Fruit fly (Drosophila melanogaster) whole organism, embryonic: ENCODE measurements around the gene mmd.
A peak's percentile ranks its signal among the peaks of the same experiment; 100 is the strongest.

Experiments
- CG10431 ChIP-seq: fragments of 200-800 bp; sonication (Bioruptor generic); optimal IDR thresholded peaks from 3 replicates; lab custom pipeline; 2018; ENCODE audit warnings: missing biosample characterization, mild to moderate bottlenecking, missing genetic modification characterization
- CG11247 ChIP-seq: fragments of 200-800 bp; sonication (Bioruptor generic); IDR thresholded peaks from 2 replicates; pipeline ENCODE4 v1.3.6; 2022; ENCODE audit warnings: missing biosample characterization, missing genetic modification characterization
- CG11560 ChIP-seq: fragments of 200-800 bp; sonication (Bioruptor generic); IDR thresholded peaks from 3 replicates; pipeline ENCODE4 v1.3.6; 2022; ENCODE audit warnings: missing biosample characterization, missing genetic modification characterization
- CG17328 ChIP-seq: fragments of 200-800 bp; sonication (Bioruptor generic); IDR thresholded peaks from 2 replicates; pipeline ENCODE4 v1.3.6; 2022; ENCODE audit warnings: missing biosample characterization, missing genetic modification characterization
- CG17829 ChIP-seq: fragments of 200-800 bp; optimal IDR thresholded peaks from 2 replicates; lab custom pipeline; 2019; ENCODE audit warnings: missing biosample characterization, mild to moderate bottlenecking, missing genetic modification characterization, moderate library complexity
- CG18599 ChIP-seq: fragments of 200-800 bp; sonication (Bioruptor generic); optimal IDR thresholded peaks from 3 replicates; lab custom pipeline; 2017; ENCODE audit warnings: missing biosample characterization, missing genetic modification characterization, mild to moderate bottlenecking, moderate library complexity, missing genetic modification reagents
- CG5245 ChIP-seq: fragments of 200-800 bp; sonication (Bioruptor generic); optimal IDR thresholded peaks from 3 replicates; lab custom pipeline; 2016; ENCODE audit warnings: missing biosample characterization, missing genetic modification characterization
- CG8478 ChIP-seq: fragments of >200 bp; optimal IDR thresholded peaks from 2 replicates; lab custom pipeline; 2018
- Chrac-16 ChIP-seq: fragments of 200-800 bp; sonication (Bioruptor generic); optimal IDR thresholded peaks from 3 replicates; lab custom pipeline; 2016; ENCODE audit warnings: missing biosample characterization, missing genetic modification characterization
- D19B ChIP-seq: fragments of 200-800 bp; sonication (Bioruptor generic); optimal IDR thresholded peaks from 2 replicates; lab custom pipeline; 2017; ENCODE audit warnings: missing biosample characterization, mild to moderate bottlenecking, missing genetic modification characterization
- Doc3 ChIP-seq: fragments of 200-800 bp; sonication (Bioruptor generic); IDR thresholded peaks from 3 replicates; pipeline ENCODE4 v1.3.6; 2022; ENCODE audit warnings: missing biosample characterization, missing genetic modification characterization; ENCODE audit not compliant: partially characterized antibody
- Dref ChIP-seq: fragments of 200-800 bp; sonication (Bioruptor generic); IDR thresholded peaks from 2 replicates; pipeline ENCODE4 v1.3.6; 2022; ENCODE audit warnings: missing biosample characterization, missing genetic modification characterization
- HLH54F ChIP-seq: fragments of 200-800 bp; sonication (Bioruptor generic); optimal IDR thresholded peaks from 3 replicates; lab custom pipeline; 2016; ENCODE audit warnings: missing biosample characterization, missing genetic modification characterization
- Hr51 ChIP-seq, 2 experiments: fragments of 200-800 bp; sonication (Bioruptor generic); optimal IDR thresholded peaks; 2 replicates in 1 of 2; 3 replicates in 1 of 2; lab custom pipeline; 2016 to 2018; ENCODE audit warnings: missing biosample characterization in 2 of 2, missing genetic modification characterization in 2 of 2, mild to moderate bottlenecking in 1 of 2, moderate library complexity in 1 of 2
- Hr78 ChIP-seq, 2 experiments: fragments of 200-800 bp in 1 of 2; fragments of >200 bp in 1 of 2; sonication (Bioruptor generic) in 1 of 2; optimal IDR thresholded peaks; 2 replicates each; lab custom pipeline; 2017 to 2019; ENCODE audit warnings: missing biosample characterization in 2 of 2, missing genetic modification characterization in 2 of 2, mild to moderate bottlenecking in 1 of 2, moderate library complexity in 1 of 2
- MESR4 ChIP-seq: fragments of 200-800 bp; sonication (Bioruptor generic); optimal IDR thresholded peaks from 2 replicates; lab custom pipeline; 2018; ENCODE audit warnings: missing biosample characterization, mild to moderate bottlenecking, missing genetic modification characterization, moderate library complexity
- Scr ChIP-seq: fragments of 200-800 bp; sonication (Bioruptor generic); IDR thresholded peaks from 2 replicates; pipeline ENCODE4 v1.3.6; 2022; ENCODE audit warnings: missing biosample characterization, missing genetic modification characterization; ENCODE audit not compliant: partially characterized antibody
- emc ChIP-seq: fragments of 200-800 bp; sonication (Bioruptor generic); optimal IDR thresholded peaks from 2 replicates; lab custom pipeline; 2016; ENCODE audit warnings: missing biosample characterization, missing genetic modification characterization
- eyg ChIP-seq: fragments of 200-800 bp; sonication (Bioruptor generic); optimal IDR thresholded peaks from 3 replicates; lab custom pipeline; 2016; ENCODE audit warnings: missing biosample characterization, missing genetic modification characterization
- fd102C ChIP-seq: fragments of 200-800 bp; sonication (Bioruptor generic); optimal IDR thresholded peaks from 2 replicates; lab custom pipeline; 2018; ENCODE audit warnings: missing biosample characterization, mild to moderate bottlenecking, missing genetic modification characterization, moderate library complexity
- fd64A ChIP-seq: fragments of 200-800 bp; sonication (Bioruptor generic); optimal IDR thresholded peaks from 3 replicates; lab custom pipeline; 2018; ENCODE audit warnings: missing biosample characterization, mild to moderate bottlenecking, missing genetic modification characterization
- gfzf ChIP-seq: fragments of 200-800 bp; sonication (Bioruptor generic); optimal IDR thresholded peaks from 2 replicates; lab custom pipeline; 2016; ENCODE audit warnings: missing biosample characterization, mild to moderate bottlenecking, missing genetic modification characterization, moderate library complexity
- gro ChIP-seq: fragments of 200-800 bp; sonication (Bioruptor generic); optimal IDR thresholded peaks from 2 replicates; lab custom pipeline; 2016; ENCODE audit warnings: missing biosample characterization, missing genetic modification characterization
- gt ChIP-seq: fragments of 200-800 bp; sonication (Bioruptor generic); IDR thresholded peaks from 2 replicates; pipeline ENCODE4 v1.3.6; 2022; ENCODE audit warnings: missing biosample characterization, missing genetic modification characterization
- hbn ChIP-seq: fragments of 200-800 bp; sonication (Bioruptor generic); IDR thresholded peaks from 2 replicates; pipeline ENCODE4 v1.3.6; 2022; ENCODE audit warnings: missing biosample characterization, missing genetic modification characterization; ENCODE audit not compliant: partially characterized antibody
- hth ChIP-seq: fragments of >200 bp; optimal IDR thresholded peaks from 2 replicates; lab custom pipeline; 2017; ENCODE audit warnings: inconsistent platforms
- jing ChIP-seq: fragments of 200-800 bp; sonication (Bioruptor generic); optimal IDR thresholded peaks from 2 replicates; lab custom pipeline; 2018; ENCODE audit warnings: missing biosample characterization, mild to moderate bottlenecking, missing genetic modification characterization
- kah ChIP-seq: fragments of 200-800 bp; sonication (Bioruptor generic); optimal IDR thresholded peaks from 2 replicates; lab custom pipeline; 2018; ENCODE audit warnings: missing biosample characterization, mild to moderate bottlenecking, missing genetic modification characterization
- lola ChIP-seq, 3 experiments: fragments of >200 bp in 2 of 3; fragments of 200-800 bp in 1 of 3; sonication (Bioruptor generic) in 1 of 3; optimal IDR thresholded peaks; 2 replicates each; lab custom pipeline; 2017 to 2019; ENCODE audit warnings: missing biosample characterization in 3 of 3, missing genetic modification characterization in 3 of 3, mild to moderate bottlenecking in 1 of 3, moderate library complexity in 1 of 3
- luna ChIP-seq: fragments of 200-800 bp; sonication (Bioruptor generic); optimal IDR thresholded peaks from 2 replicates; lab custom pipeline; 2016; ENCODE audit warnings: missing biosample characterization, missing genetic modification characterization
- odd ChIP-seq: fragments of 200-800 bp; sonication (Bioruptor generic); optimal IDR thresholded peaks from 2 replicates; lab custom pipeline; 2017; ENCODE audit warnings: missing biosample characterization, mild to moderate bottlenecking, missing genetic modification characterization
- pan ChIP-seq, 4 experiments: fragments of >200 bp in 3 of 4; fragments of 200-800 bp in 1 of 4; sonication (Bioruptor generic) in 1 of 4; optimal IDR thresholded peaks in 3 of 4; IDR thresholded peaks in 1 of 4; 2 replicates each; pipeline versions ENCODE4 v1.3.6 to Lab custom; 2017 to 2022; ENCODE audit warnings: missing biosample characterization in 2 of 4, missing genetic modification characterization in 2 of 4, mixed read lengths in 1 of 4
- sug ChIP-seq: fragments of 200-800 bp; optimal IDR thresholded peaks from 2 replicates; lab custom pipeline; 2019; ENCODE audit warnings: missing biosample characterization, mild to moderate bottlenecking, missing genetic modification characterization, moderate library complexity
- tin ChIP-seq: fragments of 200-800 bp; sonication (Bioruptor generic); optimal IDR thresholded peaks from 3 replicates; lab custom pipeline; 2016; ENCODE audit warnings: missing biosample characterization, missing genetic modification characterization
- tll ChIP-seq, 2 experiments: fragments of 200-800 bp in 1 of 2; fragments of >200 bp in 1 of 2; sonication (Bioruptor generic) in 1 of 2; optimal IDR thresholded peaks; 2 replicates each; lab custom pipeline; 2017 to 2019; ENCODE audit warnings: missing biosample characterization in 2 of 2, missing genetic modification characterization in 2 of 2, mild to moderate bottlenecking in 1 of 2, moderate library complexity in 1 of 2
- tx ChIP-seq: fragments of 200-800 bp; sonication (Bioruptor generic); optimal IDR thresholded peaks from 2 replicates; lab custom pipeline; 2016; ENCODE audit warnings: missing biosample characterization, missing genetic modification characterization
- vnd ChIP-seq: fragments of 200-800 bp; sonication (Bioruptor generic); IDR thresholded peaks from 3 replicates; pipeline ENCODE4 v1.3.6; 2022; ENCODE audit warnings: missing biosample characterization, missing genetic modification characterization; ENCODE audit not compliant: partially characterized antibody
- wek ChIP-seq: fragments of 200-800 bp; sonication (Bioruptor generic); optimal IDR thresholded peaks from 3 replicates; lab custom pipeline; 2018; ENCODE audit warnings: missing biosample characterization, mild to moderate bottlenecking, missing genetic modification characterization, moderate library complexity
- zf30C ChIP-seq: fragments of 200-800 bp; sonication (Bioruptor generic); optimal IDR thresholded peaks from 3 replicates; lab custom pipeline; 2018; ENCODE audit warnings: missing biosample characterization, mild to moderate bottlenecking, missing genetic modification characterization

The mmd gene

dm6 chrX:15933504-15934225 lies 39.3 kb downstream of the mmd start, which contains the start of gene Ranbp16 (continued):
- no peak for TF ChIP-seq pan (optimal IDR thresholded peaks at IDR 0.05; lab: Kevin White, UChicago)
- TF ChIP-seq pan (GFP tag; optimal IDR thresholded peaks at IDR 0.05 in 1 of 2, IDR thresholded peaks at IDR 0.05 in 1 of 2), result no peak
- peak in 1 of 3 experiments; percentile 80 for TF ChIP-seq lola (GFP tag; optimal IDR thresholded peaks at IDR 0.05; lab: Kevin White, UChicago)
- TF ChIP-seq CG5245 (GFP tag; lab: Kevin White, UChicago), result no peak
- no peak for TF ChIP-seq tx (GFP tag; lab: Kevin White, UChicago)
- TF ChIP-seq jing (GFP tag; lab: Kevin White, UChicago), result no peak
- TF ChIP-seq kah (GFP tag; lab: Kevin White, UChicago), result no peak
- TF ChIP-seq luna, result no peak
- no peak for TF ChIP-seq Chrac-16 (GFP tag; lab: Kevin White, UChicago)
- no peak for TF ChIP-seq Hr51 (GFP tag; optimal IDR thresholded peaks at IDR 0.05; lab: Kevin White, UChicago)
- no peak for TF ChIP-seq eyg (GFP tag; lab: Kevin White, UChicago)
- no peak for TF ChIP-seq CG11247 (GFP tag; lab: Robert Waterston, UW)
- no peak for TF ChIP-seq CG8478 (lab: Kevin White, UChicago)
- TF ChIP-seq hth (lab: Kevin White, UChicago), result no peak
- TF ChIP-seq vnd (GFP tag; lab: Robert Waterston, UW), result no peak
- peak; percentile 40 for TF ChIP-seq MESR4 (GFP tag; lab: Kevin White, UChicago)
- TF ChIP-seq zf30C (GFP tag; lab: Kevin White, UChicago), result no peak
- TF ChIP-seq CG11560 (tag; lab: Robert Waterston, UW), result no peak
- peak; percentile 16 for TF ChIP-seq wek (GFP tag; lab: Kevin White, UChicago)
- TF ChIP-seq fd102C (GFP tag; lab: Kevin White, UChicago), result no peak
- TF ChIP-seq CG17829, result no peak
- peak in 1 of 2 experiments; percentile 2 for TF ChIP-seq tll (GFP tag; optimal IDR thresholded peaks at IDR 0.05; lab: Kevin White, UChicago)
- TF ChIP-seq gro, result no peak
- 0 out of 2 replicates have a peak, but pooled peaks have one; percentile 33 for TF ChIP-seq Scr (GFP tag; lab: Robert Waterston, UW)
- TF ChIP-seq Hr78 (GFP tag; optimal IDR thresholded peaks at IDR 0.05; lab: Kevin White, UChicago), result no peak
- no peak for TF ChIP-seq Doc3
- no peak for TF ChIP-seq CG10431 (GFP tag; lab: Kevin White, UChicago)
- TF ChIP-seq sug (tag; lab: Kevin White, UChicago), result no peak
- TF ChIP-seq D19B (GFP tag; lab: Kevin White, UChicago), result peak; percentile 56
- TF ChIP-seq Dref (GFP tag; lab: Robert Waterston, UW), result 0 out of 2 replicates have a peak, but pooled peaks have one; percentile 29
- TF ChIP-seq gt (GFP tag; lab: Robert Waterston, UW), result no peak
- TF ChIP-seq odd (GFP tag; lab: Kevin White, UChicago), result no peak
- no peak for TF ChIP-seq HLH54F (GFP tag; lab: Kevin White, UChicago)
- no peak for TF ChIP-seq tin (GFP tag; lab: Kevin White, UChicago)
- peak; percentile 62 for TF ChIP-seq gfzf
- no peak for TF ChIP-seq CG18599 (GFP tag; lab: Kevin White, UChicago)
- no peak for TF ChIP-seq fd64A (GFP tag; lab: Kevin White, UChicago)
- TF ChIP-seq CG17328 (GFP tag; lab: Robert Waterston, UW), result no peak
- TF ChIP-seq hbn (GFP tag; lab: Robert Waterston, UW), result no peak
- TF ChIP-seq emc (GFP tag; lab: Kevin White, UChicago), result no peak
